Fruit fly (Drosophila melanogaster) whole organism, embryonic: Measurements from ENCODE around the gene CheB93b.

Experiments used
- ATbp ChIP-seq: fragments of 200-800 bp; sonication (Bioruptor generic); optimal IDR thresholded peaks from 2 replicates; lab custom pipeline; 2017; ENCODE audit warnings: missing biosample characterization, mild to moderate bottlenecking, missing genetic modification characterization, missing genetic modification reagents
- Aef1 ChIP-seq: fragments of 200-800 bp; sonication (Bioruptor generic); IDR thresholded peaks from 3 replicates; pipeline ENCODE4 v1.3.6; 2022; ENCODE audit warnings: missing biosample characterization, missing genetic modification characterization
- Antp ChIP-seq: fragments of 200-800 bp; sonication (Bioruptor generic); optimal IDR thresholded peaks from 3 replicates; lab custom pipeline; 2016; ENCODE audit warnings: missing biosample characterization, missing genetic modification characterization
- Atf3 ChIP-seq: fragments of 200-800 bp; sonication (Bioruptor generic); optimal IDR thresholded peaks from 3 replicates; lab custom pipeline; 2016; ENCODE audit warnings: missing biosample characterization, missing genetic modification characterization
- Atf6 ChIP-seq: fragments of 200-800 bp; sonication (Bioruptor generic); IDR thresholded peaks from 2 replicates; pipeline ENCODE4 v1.3.6; 2022; ENCODE audit warnings: missing biosample characterization, missing genetic modification characterization
- CG10959 ChIP-seq: fragments of 200-800 bp; sonication (Bioruptor generic); IDR thresholded peaks from 2 replicates; pipeline ENCODE4 v1.3.6; 2022; ENCODE audit warnings: missing biosample characterization, missing genetic modification characterization
- CG11093 ChIP-seq: fragments of 200-800 bp; sonication (Bioruptor generic); IDR thresholded peaks from 3 replicates; pipeline ENCODE4 v1.3.6; 2022; ENCODE audit warnings: missing biosample characterization, missing genetic modification characterization
- CG1603 ChIP-seq: fragments of 200-800 bp; sonication (Bioruptor generic); optimal IDR thresholded peaks from 2 replicates; lab custom pipeline; 2019; ENCODE audit warnings: missing biosample characterization, mild to moderate bottlenecking, missing genetic modification characterization, moderate library complexity
- CG17328 ChIP-seq: fragments of 200-800 bp; sonication (Bioruptor generic); IDR thresholded peaks from 2 replicates; pipeline ENCODE4 v1.3.6; 2022; ENCODE audit warnings: missing biosample characterization, missing genetic modification characterization
- CG17912 ChIP-seq: fragments of 200-800 bp; sonication (Bioruptor generic); optimal IDR thresholded peaks from 2 replicates; lab custom pipeline; 2018; ENCODE audit warnings: missing biosample characterization, mild to moderate bottlenecking, missing genetic modification characterization
- CG18476 ChIP-seq: fragments of 200-800 bp; sonication (Bioruptor generic); optimal IDR thresholded peaks from 2 replicates; lab custom pipeline; 2016; ENCODE audit warnings: missing biosample characterization, mild to moderate bottlenecking, missing genetic modification characterization
- CG2199 ChIP-seq: fragments of 200-800 bp; sonication (Bioruptor generic); IDR thresholded peaks from 3 replicates; pipeline ENCODE4 v1.3.6; 2022; ENCODE audit warnings: missing biosample characterization, missing genetic modification characterization
- CG43689 ChIP-seq: fragments of 200-800 bp; sonication (Bioruptor generic); IDR thresholded peaks from 2 replicates; pipeline ENCODE4 v1.3.6; 2022; ENCODE audit warnings: missing biosample characterization, missing genetic modification characterization
- CG4424 ChIP-seq: fragments of 200-800 bp; sonication (Bioruptor generic); optimal IDR thresholded peaks from 3 replicates; lab custom pipeline; 2016; ENCODE audit warnings: missing biosample characterization, missing genetic modification characterization
- CG7839 ChIP-seq: fragments of 200-800 bp; sonication (Bioruptor generic); optimal IDR thresholded peaks from 3 replicates; lab custom pipeline; 2018; ENCODE audit warnings: missing biosample characterization, mild to moderate bottlenecking, missing genetic modification characterization, moderate library complexity
- CG7987 ChIP-seq: fragments of 200-800 bp; sonication (Bioruptor generic); optimal IDR thresholded peaks from 2 replicates; lab custom pipeline; 2018; ENCODE audit warnings: missing biosample characterization, mild to moderate bottlenecking, missing genetic modification characterization, moderate library complexity
- CG8924 ChIP-seq: fragments of 200-800 bp; optimal IDR thresholded peaks from 3 replicates; lab custom pipeline; 2019; ENCODE audit warnings: missing biosample characterization, mild to moderate bottlenecking, missing genetic modification characterization, moderate library complexity
- CG9727 ChIP-seq: fragments of 200-800 bp; sonication (Bioruptor generic); optimal IDR thresholded peaks from 3 replicates; lab custom pipeline; 2017; ENCODE audit warnings: missing biosample characterization, mild to moderate bottlenecking, missing genetic modification characterization
- CTCF ChIP-seq: fragments of 200-800 bp; sonication (Bioruptor generic); optimal IDR thresholded peaks from 2 replicates; lab custom pipeline; 2017; ENCODE audit warnings: missing biosample characterization, mild to moderate bottlenecking, missing genetic modification characterization, moderate library complexity
- D ChIP-seq, 2 experiments: fragments of 200-800 bp in 1 of 2; fragments of >200 bp in 1 of 2; sonication (Bioruptor generic) in 1 of 2; optimal IDR thresholded peaks; 2 replicates in 1 of 2; 3 replicates in 1 of 2; lab custom pipeline; 2017; ENCODE audit warnings: mild to moderate bottlenecking in 1 of 2, missing biosample characterization in 1 of 2, missing genetic modification characterization in 1 of 2, missing genetic modification reagents in 1 of 2
- Doc2 ChIP-seq: fragments of 200-800 bp; sonication (Bioruptor generic); IDR thresholded peaks from 2 replicates; pipeline ENCODE4 v1.3.6; 2022; ENCODE audit warnings: missing biosample characterization, missing genetic modification characterization
- Ets65A ChIP-seq: fragments of 200-800 bp; sonication (Bioruptor generic); peaks from one replicate; lab custom pipeline; 2016; ENCODE audit warnings: missing biosample characterization, missing genetic modification characterization
- Jarid2 ChIP-seq: fragments of 200-800 bp; sonication (Bioruptor generic); optimal IDR thresholded peaks from 3 replicates; lab custom pipeline; 2017; ENCODE audit warnings: mild to moderate bottlenecking, missing biosample characterization, missing genetic modification reagents, missing genetic modification characterization
- Lim3 ChIP-seq: fragments of 200-800 bp; sonication (Bioruptor generic); IDR thresholded peaks from 2 replicates; pipeline ENCODE4 v1.3.6; 2022; ENCODE audit warnings: missing biosample characterization, missing genetic modification characterization
- Opbp ChIP-seq: fragments of 200-800 bp; sonication (Bioruptor generic); IDR thresholded peaks from 3 replicates; pipeline ENCODE4 v1.3.6; 2022; ENCODE audit warnings: missing biosample characterization, missing genetic modification characterization; ENCODE audit not compliant: partially characterized antibody
- Optix ChIP-seq: fragments of 200-800 bp; sonication (Bioruptor generic); IDR thresholded peaks from 3 replicates; pipeline ENCODE4 v1.3.6; 2022; ENCODE audit warnings: missing biosample characterization, missing genetic modification characterization
- ac ChIP-seq: fragments of 200-800 bp; sonication (Bioruptor generic); optimal IDR thresholded peaks from 3 replicates; lab custom pipeline; 2017; ENCODE audit warnings: missing biosample characterization, mild to moderate bottlenecking, missing genetic modification characterization
- ash1 ChIP-seq: fragments of 200-800 bp; sonication (Bioruptor generic); optimal IDR thresholded peaks from 2 replicates; lab custom pipeline; 2018; ENCODE audit warnings: missing biosample characterization, mild to moderate bottlenecking, missing genetic modification characterization
- chif ChIP-seq, 2 experiments: fragments of 200-800 bp; sonication (Bioruptor generic); optimal IDR thresholded peaks; 3 replicates each; lab custom pipeline; 2016; ENCODE audit warnings: missing biosample characterization in 2 of 2, missing genetic modification characterization in 2 of 2
- chn ChIP-seq: fragments of 200-800 bp; sonication (Bioruptor generic); optimal IDR thresholded peaks from 2 replicates; lab custom pipeline; 2016; ENCODE audit warnings: missing biosample characterization, missing genetic modification characterization
- gsb-n ChIP-seq: fragments of 200-800 bp; sonication (Bioruptor generic); optimal IDR thresholded peaks from 3 replicates; lab custom pipeline; 2018; ENCODE audit warnings: missing biosample characterization, mild to moderate bottlenecking, missing genetic modification characterization
- hb ChIP-seq: fragments of 200-800 bp; sonication (Bioruptor generic); IDR thresholded peaks from 3 replicates; pipeline ENCODE4 v1.3.6; 2022; ENCODE audit warnings: missing biosample characterization, missing genetic modification characterization; ENCODE audit not compliant: partially characterized antibody
- insv ChIP-seq, 2 experiments: fragments of 200-800 bp; sonication (Bioruptor generic); optimal IDR thresholded peaks; 3 replicates each; lab custom pipeline; 2016 to 2018; ENCODE audit warnings: missing biosample characterization in 2 of 2, missing genetic modification characterization in 2 of 2
- kni ChIP-seq: fragments of 200-800 bp; sonication (Bioruptor generic); optimal IDR thresholded peaks from 3 replicates; lab custom pipeline; 2017; ENCODE audit warnings: mild to moderate bottlenecking, missing biosample characterization, missing genetic modification reagents, missing genetic modification characterization
- mam ChIP-seq: fragments of 200-800 bp; sonication (Bioruptor generic); optimal IDR thresholded peaks from 3 replicates; lab custom pipeline; 2016; ENCODE audit warnings: missing biosample characterization, missing genetic modification characterization
- mirr ChIP-seq: fragments of 200-800 bp; sonication (Bioruptor generic); optimal IDR thresholded peaks from 3 replicates; lab custom pipeline; 2018; ENCODE audit warnings: missing biosample characterization, mild to moderate bottlenecking, missing genetic modification characterization
- nerfin-1 ChIP-seq: fragments of 200-800 bp; sonication (Bioruptor generic); optimal IDR thresholded peaks from 3 replicates; lab custom pipeline; 2019; ENCODE audit warnings: missing biosample characterization, mild to moderate bottlenecking, missing genetic modification characterization, moderate library complexity
- nerfin-2 ChIP-seq: fragments of 200-800 bp; sonication (Bioruptor generic); IDR thresholded peaks from 2 replicates; pipeline ENCODE4 v1.3.6; 2022; ENCODE audit warnings: missing biosample characterization, missing genetic modification characterization; ENCODE audit not compliant: partially characterized antibody
- onecut ChIP-seq: fragments of 200-800 bp; sonication (Bioruptor generic); IDR thresholded peaks from 2 replicates; pipeline ENCODE4 v1.3.6; 2022; ENCODE audit warnings: missing biosample characterization, missing genetic modification characterization
- pan ChIP-seq, 4 experiments: fragments of >200 bp in 3 of 4; fragments of 200-800 bp in 1 of 4; sonication (Bioruptor generic) in 1 of 4; optimal IDR thresholded peaks in 3 of 4; IDR thresholded peaks in 1 of 4; 2 replicates each; pipeline versions ENCODE4 v1.3.6 to Lab custom; 2017 to 2022; ENCODE audit warnings: missing biosample characterization in 2 of 4, missing genetic modification characterization in 2 of 4, mixed read lengths in 1 of 4
- pb ChIP-seq: fragments of 200-800 bp; sonication (Bioruptor generic); optimal IDR thresholded peaks from 3 replicates; lab custom pipeline; 2016; ENCODE audit warnings: missing biosample characterization, missing genetic modification characterization
- prd ChIP-seq, 3 experiments: fragments of >200 bp in 2 of 3; fragments of 200-800 bp in 1 of 3; sonication (Bioruptor generic) in 1 of 3; optimal IDR thresholded peaks in 2 of 3; IDR thresholded peaks in 1 of 3; 2 replicates in 2 of 3; 3 replicates in 1 of 3; pipeline versions ENCODE4 v1.3.6 to Lab custom; 2017 to 2022; ENCODE audit warnings: missing biosample characterization in 1 of 3, missing genetic modification characterization in 1 of 3
- repo ChIP-seq: fragments of 200-800 bp; sonication (Bioruptor generic); optimal IDR thresholded peaks from 2 replicates; lab custom pipeline; 2016; ENCODE audit warnings: missing biosample characterization, missing genetic modification characterization
- rib ChIP-seq: fragments of 200-800 bp; sonication (Bioruptor generic); IDR thresholded peaks from 2 replicates; pipeline ENCODE4 v1.3.6; 2022; ENCODE audit warnings: missing biosample characterization, missing genetic modification characterization
- sens-2 ChIP-seq: fragments of 200-800 bp; sonication (Bioruptor generic); IDR thresholded peaks from 2 replicates; pipeline ENCODE4 v1.3.6; 2022; ENCODE audit warnings: missing biosample characterization, missing genetic modification characterization
- sna ChIP-seq: fragments of 200-800 bp; sonication (Bioruptor generic); IDR thresholded peaks from 2 replicates; pipeline ENCODE4 v1.3.6; 2022; ENCODE audit warnings: missing biosample characterization, missing genetic modification characterization; ENCODE audit not compliant: partially characterized antibody
- stc ChIP-seq: fragments of 200-800 bp; sonication (Bioruptor generic); IDR thresholded peaks from 2 replicates; pipeline ENCODE4 v1.3.6; 2022; ENCODE audit warnings: missing biosample characterization, missing genetic modification characterization
- vvl ChIP-seq: fragments of 200-800 bp; sonication (Bioruptor generic); IDR thresholded peaks from 2 replicates; pipeline ENCODE4 v1.3.6; 2022; ENCODE audit warnings: missing biosample characterization, missing genetic modification characterization
- wek ChIP-seq: fragments of 200-800 bp; sonication (Bioruptor generic); optimal IDR thresholded peaks from 3 replicates; lab custom pipeline; 2018; ENCODE audit warnings: missing biosample characterization, mild to moderate bottlenecking, missing genetic modification characterization, moderate library complexity

CheB93b gene

DNA sequence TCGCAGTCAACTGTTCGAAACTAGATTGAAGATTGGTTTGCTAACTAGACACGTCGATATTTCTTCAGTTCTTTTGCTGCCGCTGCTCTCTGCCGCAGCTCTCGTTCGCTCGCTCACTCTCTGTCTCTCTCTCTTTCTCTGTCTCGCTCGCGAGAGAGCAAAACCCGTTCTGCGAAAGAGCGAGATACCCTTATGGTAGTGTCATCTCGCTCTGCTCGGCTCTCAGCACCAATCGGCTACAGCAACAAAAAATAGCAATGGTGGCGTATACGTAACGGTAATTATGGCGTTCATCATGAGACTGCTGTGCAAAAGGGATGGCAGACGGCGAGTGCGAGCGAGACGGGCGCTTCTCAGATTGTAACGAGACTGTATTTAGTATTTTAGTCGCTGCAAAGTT, 37.4 kb downstream of the CheB93b start, which contains the start of gene lbe (continued):
- TF ChIP-seq stc (GFP tag; lab: Robert Waterston, UW) (peak; percentile 52; the same call in 1 of the 2 replicates), wek (GFP tag; lab: Kevin White, UChicago) (peak; percentile 23), D (optimal IDR thresholded peaks at IDR 0.05; lab: Kevin White, UChicago) (peak; percentile 70), D (GFP tag; optimal IDR thresholded peaks at IDR 0.05; lab: Kevin White, UChicago) (no peak), CG10959 (GFP tag; lab: Robert Waterston, UW) (no peak), sna (GFP tag; lab: Robert Waterston, UW) (peak; percentile 69; the same call in 1 of the 2 replicates), CG8924 (tag; lab: Kevin White, UChicago) (no peak), nerfin-1 (tag; lab: Kevin White, UChicago) (no peak), CG9727 (no peak), nerfin-2 (GFP tag; lab: Robert Waterston, UW) (peak; percentile 43; the same call in 1 of the 2 replicates), CG17328 (GFP tag; lab: Robert Waterston, UW) (0 out of 2 replicates have a peak, but pooled peaks have one; percentile 9), CG4424 (GFP tag; lab: Kevin White, UChicago) (no peak), CG11093 (GFP tag; lab: Robert Waterston, UW) (no peak), chn (GFP tag; lab: Kevin White, UChicago) (no peak), CTCF (no peak), CG2199 (no peak), Ets65A (peak; percentile 0), Lim3 (GFP tag; lab: Robert Waterston, UW) (no peak), hb (GFP tag; lab: Robert Waterston, UW) (no peak), Antp (GFP tag; lab: Kevin White, UChicago) (no peak), Aef1 (GFP tag; lab: Robert Waterston, UW) (peak; percentile 53; the same call in 2 of the 3 replicates), CG7987 (GFP tag; lab: Kevin White, UChicago) (no peak), rib (peak; percentile 49; the same call in 1 of the 2 replicates), repo (no peak), CG1603 (tag; lab: Kevin White, UChicago) (no peak), Atf3 (GFP tag; lab: Kevin White, UChicago) (no peak), pb (GFP tag; lab: Kevin White, UChicago) (peak; percentile 72), gsb-n (peak; percentile 88), ash1 (GFP tag; lab: Kevin White, UChicago) (no peak), insv (GFP tag; optimal IDR thresholded peaks at IDR 0.05; lab: Kevin White, UChicago) (peak in 1 of 2 experiments; percentile 73), onecut (GFP tag; lab: Robert Waterston, UW) (peak; percentile 16; the same call in 1 of the 2 replicates), CG18476 (no peak), CG17912 (GFP tag; lab: Kevin White, UChicago) (peak; percentile 2), sens-2 (GFP tag; lab: Robert Waterston, UW) (no peak), vvl (GFP tag; lab: Robert Waterston, UW) (peak; percentile 82), prd (optimal IDR thresholded peaks at IDR 0.05; lab: Kevin White, UChicago) (no peak), prd (GFP tag; IDR thresholded peaks at IDR 0.05; lab: Robert Waterston, UW) (peak; percentile 46; the same call in 1 of the 3 replicates), mam (no peak), ATbp (GFP tag; lab: Kevin White, UChicago) (no peak), Doc2 (GFP tag; lab: Robert Waterston, UW) (no peak), CG43689 (GFP tag; lab: Robert Waterston, UW) (no peak), pan (optimal IDR thresholded peaks at IDR 0.05; lab: Kevin White, UChicago) (no peak), pan (GFP tag; optimal IDR thresholded peaks at IDR 0.05 in 1 of 2, IDR thresholded peaks at IDR 0.05 in 1 of 2) (peak in 1 of 2 experiments; percentile 23), mirr (GFP tag; lab: Kevin White, UChicago) (peak; percentile 7), Opbp (GFP tag; lab: Robert Waterston, UW) (peak; percentile 57; the same call in 1 of the 3 replicates), CG7839 (tag; lab: Kevin White, UChicago) (no peak), Optix (no peak), Atf6 (0 out of 2 replicates have a peak, but pooled peaks have one; percentile 31), kni (GFP tag; lab: Kevin White, UChicago) (peak; percentile 6), Jarid2 (GFP tag; lab: Kevin White, UChicago) (peak; percentile 66), chif (GFP tag; optimal IDR thresholded peaks at IDR 0.05; lab: Kevin White, UChicago) (peak in 1 of 2 experiments; percentile 18), ac (GFP tag; lab: Kevin White, UChicago) (no peak)
